Worm (Caenorhabditis elegans) whole organism, late embryonic: ENCODE measurements around the gene K12H6.8.
"Not testable (repeated sequence)": the region's sequence is repeated elsewhere in the genome, so short reads cannot be mapped to it uniquely, and the experiment has no call there.

ENCODE experiments used
- C08G9.2 ChIP-seq: sonication (generic microtip); optimal IDR thresholded peaks from 2 replicates; lab custom pipeline; 2016; ENCODE audit warnings: mild to moderate bottlenecking, missing genetic modification characterization, moderate library complexity, missing compliant biosample characterization
- C38D4.7 ChIP-seq: fragments of 200-800 bp; sonication (Bioruptor generic); optimal IDR thresholded peaks from 2 replicates; lab custom pipeline; 2018; ENCODE audit warnings: mild to moderate bottlenecking, missing genetic modification characterization, moderate library complexity, missing compliant biosample characterization
- F13H6.1 ChIP-seq: sonication (generic microtip); optimal IDR thresholded peaks from 2 replicates; lab custom pipeline; 2016; ENCODE audit warnings: missing genetic modification characterization, missing compliant biosample characterization
- Y22D7AL.16 ChIP-seq: sonication (generic microtip); optimal IDR thresholded peaks from 2 replicates; lab custom pipeline; 2016; ENCODE audit warnings: missing genetic modification characterization, missing compliant biosample characterization
- ama-1 ChIP-seq: fragments of 150-350 bp; optimal IDR thresholded peaks from 2 replicates; lab custom pipeline; 2014
- ceh-19 ChIP-seq: fragments of 200-800 bp; sonication (Bioruptor generic); optimal IDR thresholded peaks from 2 replicates; lab custom pipeline; 2018; ENCODE audit warnings: mild to moderate bottlenecking, missing genetic modification characterization, missing compliant biosample characterization
- ceh-22 ChIP-seq: sonication (generic microtip); optimal IDR thresholded peaks from 2 replicates; lab custom pipeline; 2017; ENCODE audit warnings: missing biosample characterization, missing genetic modification characterization
- ceh-30 ChIP-seq: fragments of 150-350 bp; optimal IDR thresholded peaks from 2 replicates; lab custom pipeline; 2014; ENCODE audit warnings: missing biosample characterization, missing genetic modification characterization
- ceh-45 ChIP-seq: fragments of 200-800 bp; sonication (Bioruptor generic); IDR thresholded peaks from 2 replicates; pipeline ENCODE4 v1.3.6; 2022; ENCODE audit warnings: missing genetic modification reagents, missing genetic modification characterization, missing compliant biosample characterization
- ceh-9 ChIP-seq: sonication (generic microtip); optimal IDR thresholded peaks from 2 replicates; lab custom pipeline; 2016; ENCODE audit warnings: mild to moderate bottlenecking, missing genetic modification characterization, inconsistent platforms, missing compliant biosample characterization
- elt-2 ChIP-seq: sonication (generic microtip); optimal IDR thresholded peaks from 2 replicates; lab custom pipeline; 2016; ENCODE audit warnings: missing genetic modification reagents, missing genetic modification characterization, missing compliant biosample characterization
- elt-4 ChIP-seq: sonication (generic microtip); optimal IDR thresholded peaks from 2 replicates; lab custom pipeline; 2016; ENCODE audit warnings: missing genetic modification characterization, missing compliant biosample characterization
- eyg-1 ChIP-seq: sonication (generic microtip); optimal IDR thresholded peaks from 2 replicates; lab custom pipeline; 2016; ENCODE audit warnings: missing genotype, missing genetic modification characterization, missing compliant biosample characterization
- fax-1 ChIP-seq: sonication (generic microtip); optimal IDR thresholded peaks from 2 replicates; lab custom pipeline; 2016; ENCODE audit warnings: missing genotype, missing genetic modification characterization, missing compliant biosample characterization
- fkh-10 ChIP-seq: fragments of 150-350 bp; optimal IDR thresholded peaks from 2 replicates; lab custom pipeline; 2014; ENCODE audit warnings: missing biosample characterization, missing genetic modification reagents, missing genetic modification characterization
- hlh-13 ChIP-seq: fragments of 200-800 bp; sonication (Bioruptor generic); optimal IDR thresholded peaks from 2 replicates; lab custom pipeline; 2018; ENCODE audit warnings: mild to moderate bottlenecking, missing genetic modification characterization, missing compliant biosample characterization
- hlh-15 ChIP-seq: sonication (generic microtip); optimal IDR thresholded peaks from 2 replicates; lab custom pipeline; 2016; ENCODE audit warnings: missing genetic modification characterization, missing compliant biosample characterization
- hlh-30 ChIP-seq: sonication (generic microtip); optimal IDR thresholded peaks from 2 replicates; lab custom pipeline; 2017; ENCODE audit warnings: antibody characterized with exemption, missing genetic modification characterization, missing compliant biosample characterization; ENCODE audit not compliant: insufficient read depth
- hlh-8 ChIP-seq: sonication (generic microtip); optimal IDR thresholded peaks from 2 replicates; lab custom pipeline; 2016; ENCODE audit warnings: missing genotype, missing genetic modification characterization, missing compliant biosample characterization
- lim-6 ChIP-seq: sonication (generic microtip); optimal IDR thresholded peaks from 2 replicates; lab custom pipeline; 2016; ENCODE audit warnings: missing genetic modification characterization, missing compliant biosample characterization
- lin-11 ChIP-seq: fragments of 200-800 bp; sonication (Bioruptor generic); optimal IDR thresholded peaks from 2 replicates; lab custom pipeline; 2018; ENCODE audit warnings: mild to moderate bottlenecking, missing genetic modification characterization, missing compliant biosample characterization
- mec-3 ChIP-seq: sonication (generic microtip); optimal IDR thresholded peaks from 2 replicates; lab custom pipeline; 2016; ENCODE audit warnings: borderline replicate concordance, missing genetic modification characterization, missing compliant biosample characterization
- nfya-1 ChIP-seq: sonication (generic microtip); optimal IDR thresholded peaks from 2 replicates; lab custom pipeline; 2017; ENCODE audit warnings: missing genetic modification characterization, mild to moderate bottlenecking, missing compliant biosample characterization, antibody characterized with exemption, moderate library complexity
- npax-4 ChIP-seq: sonication (generic microtip); optimal IDR thresholded peaks from 2 replicates; lab custom pipeline; 2016; ENCODE audit warnings: missing genetic modification characterization, missing compliant biosample characterization
- odd-2 ChIP-seq: sonication (generic microtip); optimal IDR thresholded peaks from 2 replicates; lab custom pipeline; 2017; ENCODE audit warnings: antibody characterized with exemption, mild to moderate bottlenecking, missing genetic modification characterization, missing compliant biosample characterization
- pax-1 ChIP-seq: fragments of 150-350 bp; optimal IDR thresholded peaks from 2 replicates; lab custom pipeline; 2014; ENCODE audit warnings: missing biosample characterization, missing genetic modification characterization
- pha-2 ChIP-seq: sonication (generic microtip); optimal IDR thresholded peaks from 2 replicates; lab custom pipeline; 2017; ENCODE audit warnings: mild to moderate bottlenecking, missing genetic modification characterization, missing compliant biosample characterization
- pqm-1 ChIP-seq: sonication (generic microtip); optimal IDR thresholded peaks from 2 replicates; lab custom pipeline; 2016; ENCODE audit warnings: missing genetic modification characterization, missing compliant biosample characterization
- pros-1 ChIP-seq: fragments of 150-350 bp; optimal IDR thresholded peaks from 2 replicates; lab custom pipeline; 2014; ENCODE audit warnings: missing biosample characterization, missing genetic modification reagents, missing genetic modification characterization
- ref-2 ChIP-seq: sonication (generic microtip); optimal IDR thresholded peaks from 2 replicates; lab custom pipeline; 2016; ENCODE audit warnings: missing genetic modification characterization, missing compliant biosample characterization
- rnt-1 ChIP-seq: sonication (generic microtip); optimal IDR thresholded peaks from 2 replicates; lab custom pipeline; 2016; ENCODE audit warnings: missing genetic modification characterization, missing compliant biosample characterization
- sdc-2 ChIP-seq: sonication (generic microtip); optimal IDR thresholded peaks from 2 replicates; lab custom pipeline; 2016; ENCODE audit warnings: missing genotype, missing genetic modification characterization, missing compliant biosample characterization
- sox-2 ChIP-seq: fragments of 200-800 bp; sonication (Bioruptor generic); IDR thresholded peaks from 2 replicates; pipeline ENCODE4 v1.3.6; 2022; ENCODE audit warnings: missing genetic modification reagents, missing genetic modification characterization, missing compliant biosample characterization
- syd-9 ChIP-seq: sonication (generic microtip); optimal IDR thresholded peaks from 2 replicates; lab custom pipeline; 2016; ENCODE audit warnings: mild to moderate bottlenecking, missing genetic modification characterization, moderate library complexity, missing compliant biosample characterization
- tbx-7 ChIP-seq: sonication (generic microtip); optimal IDR thresholded peaks from 2 replicates; lab custom pipeline; 2016; ENCODE audit warnings: missing genotype, missing genetic modification characterization, missing compliant biosample characterization
- unc-3 ChIP-seq, 2 experiments: fragments of 200-800 bp in 1 of 2; sonication (Bioruptor generic) in 1 of 2; sonication (generic microtip) in 1 of 2; conservative IDR thresholded peaks in 1 of 2; optimal IDR thresholded peaks in 1 of 2; 2 replicates each; pipeline versions ENCODE4 v1.3.6 to Lab custom; 2016 to 2022; ENCODE audit warnings: missing compliant biosample characterization in 2 of 2, missing genetic modification characterization in 2 of 2, missing genetic modification reagents in 1 of 2
- unc-55 ChIP-seq: sonication (generic microtip); optimal IDR thresholded peaks from 2 replicates; lab custom pipeline; 2017; ENCODE audit warnings: missing biosample characterization, missing genetic modification reagents, missing genetic modification characterization
- unc-86 ChIP-seq: sonication (generic microtip); optimal IDR thresholded peaks from 2 replicates; lab custom pipeline; 2016; ENCODE audit warnings: missing genetic modification characterization, missing compliant biosample characterization

The K12H6.8 gene

DNA sequence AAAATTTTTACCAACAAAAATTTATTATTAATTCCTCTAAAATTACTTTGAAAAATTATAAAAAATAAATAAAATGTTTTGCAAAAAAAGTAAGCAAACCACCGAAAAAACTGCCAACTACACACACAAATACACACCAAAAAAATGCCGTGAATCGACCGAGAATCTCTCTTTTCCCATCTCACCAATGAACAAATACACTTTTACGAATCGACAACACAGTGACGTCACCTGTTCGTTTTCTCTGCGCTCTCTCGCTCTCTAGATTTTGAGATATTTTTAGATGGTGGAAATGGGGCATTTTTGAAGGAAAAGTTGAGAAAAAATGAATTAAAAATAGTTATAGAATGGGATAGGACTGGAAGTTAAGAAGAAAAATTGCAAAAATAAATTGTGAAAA lies 4.4 kb downstream of the K12H6.8 start:
- TF ChIP-seq unc-3 (GFP tag; conservative IDR thresholded peaks at IDR 0.05; lab: Robert Waterston, UW), result no peak
- no peak for TF ChIP-seq unc-3 (tag; optimal IDR thresholded peaks at IDR 0.05; lab: Kevin White, UChicago)
- peak; percentile 14 for TF ChIP-seq unc-55 (GFP tag; lab: Kevin White, UChicago)

DNA sequence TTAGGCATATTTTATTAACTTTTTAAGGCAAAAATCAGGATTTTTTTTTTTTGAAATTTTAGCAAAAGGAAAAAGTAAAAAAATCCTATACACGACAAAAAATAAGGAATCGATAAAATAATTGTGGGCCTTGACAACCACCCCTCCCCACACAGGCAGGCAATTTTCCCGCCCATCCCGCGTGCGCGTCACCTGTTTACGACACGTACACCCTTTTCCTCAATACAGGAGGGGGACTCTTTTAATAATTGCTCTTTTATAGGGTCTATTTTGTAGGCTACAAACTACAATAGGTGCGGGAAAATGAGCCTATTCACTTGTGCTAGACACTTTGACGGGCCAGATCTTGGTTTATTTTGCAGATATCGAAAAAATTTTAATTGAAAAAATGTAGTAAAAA lies 4.8 kb downstream of the K12H6.8 start:
- TF ChIP-seq ceh-30 (tag; lab: Kevin White, UChicago) (peak; percentile 26), hlh-30 (peak; percentile 57), sox-2 (no peak), elt-4 (tag; lab: Kevin White, UChicago) (no peak), hlh-13 (no peak), eyg-1 (tag; lab: Kevin White, UChicago) (no peak)
- TF ChIP-seq, all 69 proteins: peak for 2

DNA sequence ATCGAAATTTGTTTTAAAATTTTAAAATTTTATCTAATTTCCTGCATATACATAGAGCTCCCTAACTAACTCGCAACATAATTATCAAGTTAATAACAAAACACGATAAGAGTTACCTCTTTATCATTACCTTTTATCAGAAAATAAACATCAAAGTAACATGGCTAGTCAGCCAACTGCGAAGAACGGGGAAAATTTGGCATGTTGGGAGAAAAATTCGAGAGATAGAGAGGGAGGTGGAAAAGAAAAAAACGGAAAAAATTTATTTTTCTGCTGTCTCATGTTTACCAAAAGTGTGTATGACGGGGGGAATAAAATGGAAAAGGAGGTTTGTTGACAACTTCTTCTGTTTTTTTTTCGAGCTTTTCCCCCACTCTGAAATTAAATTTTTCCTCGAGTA lies 6.4 kb downstream of the K12H6.8 start:
- TF ChIP-seq odd-2, result no peak
- peak; percentile 90 for TF ChIP-seq elt-2

DNA sequence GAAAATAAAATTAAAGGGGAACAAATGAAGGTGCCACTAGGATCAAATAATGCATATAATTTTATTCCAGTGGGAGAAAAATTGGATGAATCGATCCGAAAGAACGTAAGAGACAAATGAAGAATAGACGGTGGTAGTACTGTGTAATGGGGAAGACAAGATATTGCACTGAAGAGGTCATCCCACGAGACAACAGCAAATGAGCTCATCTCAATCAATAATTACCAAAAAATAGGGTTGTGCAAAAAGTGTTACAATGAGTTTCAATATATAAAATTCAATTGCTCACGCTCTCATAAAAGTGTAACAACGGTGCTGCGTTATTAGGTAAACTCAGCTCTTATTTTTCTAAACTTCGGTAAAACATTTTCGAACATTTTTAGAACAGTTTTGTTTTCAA lies 9.2 kb downstream of the K12H6.8 start, which contains the start of gene K12H6.7:
Gene K12H6.7 (minus strand): TSS at position 101 of the 400 bp plus-strand sequence.
- TF ChIP-seq npax-4 (tag; lab: Kevin White, UChicago) (no peak), hlh-15 (tag; lab: Kevin White, UChicago) (no peak), syd-9 (no peak), Y22D7AL.16 (no peak)

DNA sequence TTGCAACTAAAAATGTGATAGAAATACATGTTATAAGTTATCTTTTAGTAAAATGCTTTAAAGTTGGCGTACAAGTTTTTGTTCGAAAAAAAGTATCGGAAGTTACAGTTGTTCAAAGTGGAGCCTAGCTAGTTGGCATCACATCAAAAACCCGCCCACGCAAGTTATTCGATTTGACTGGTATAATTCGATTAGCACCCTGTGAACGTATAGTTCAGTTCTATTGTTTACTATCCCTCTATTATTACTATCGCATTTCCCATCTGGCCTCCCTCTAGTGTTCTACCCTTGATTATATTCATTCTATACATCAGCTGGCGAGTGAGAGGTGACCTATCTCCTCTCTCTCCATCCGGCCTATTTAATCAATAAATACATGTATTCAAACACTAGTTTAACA lies 11.3 kb downstream of the K12H6.8 start, which contains the start of gene Y110A2AL.4:
Gene Y110A2AL.4 (plus strand): TSS at position 301 of the 400 bp plus-strand sequence.
- not testable (repeated sequence) for TF ChIP-seq mec-3 (tag; lab: Kevin White, UChicago); pros-1 (tag; lab: Kevin White, UChicago); unc-55 (GFP tag; lab: Kevin White, UChicago)

DNA sequence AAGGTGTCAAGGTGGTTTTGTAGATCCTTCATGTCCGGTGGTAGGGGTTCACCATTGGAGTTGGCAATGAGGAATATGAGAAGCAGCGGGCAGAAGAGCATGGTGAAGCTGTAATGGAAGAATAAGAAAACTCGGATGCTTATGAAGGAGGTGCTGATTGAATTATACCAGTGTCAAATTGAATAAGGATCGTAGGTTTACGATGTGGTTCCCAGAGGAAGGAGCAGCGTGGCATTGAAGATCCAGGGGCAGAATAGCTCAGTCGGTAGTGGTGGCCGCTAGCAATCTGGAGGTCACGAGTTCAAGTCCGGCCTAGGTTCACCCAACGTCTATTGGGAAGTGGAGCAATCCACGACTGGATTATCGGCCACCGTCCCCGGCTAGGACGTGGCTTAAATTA lies 13.8 kb downstream of the K12H6.8 start, which contains the start of gene Y110A2AL.6:
Gene Y110A2AL.6 (minus strand): TSS at position 101 of the 400 bp plus-strand sequence.
- TF ChIP-seq ref-2 (no peak), npax-4 (tag; lab: Kevin White, UChicago) (no peak), fkh-10 (GFP tag; lab: Kevin White, UChicago) (no peak), fax-1 (no peak), rnt-1 (tag; lab: Kevin White, UChicago) (no peak), ceh-45 (GFP tag; lab: Robert Waterston, UW) (no peak), lim-6 (tag; lab: Kevin White, UChicago) (no peak), elt-4 (tag; lab: Kevin White, UChicago) (no peak), sdc-2 (no peak), hlh-8 (tag; lab: Kevin White, UChicago) (no peak), ama-1 (lab: Kevin White, UChicago) (no peak), odd-2 (no peak), pha-2 (tag; lab: Kevin White, UChicago) (no peak), C08G9.2 (no peak), ceh-22 (no peak), eyg-1 (tag; lab: Kevin White, UChicago) (no peak), pax-1 (tag; lab: Kevin White, UChicago) (no peak), C38D4.7 (GFP tag; lab: Kevin White, UChicago) (no peak)

DNA sequence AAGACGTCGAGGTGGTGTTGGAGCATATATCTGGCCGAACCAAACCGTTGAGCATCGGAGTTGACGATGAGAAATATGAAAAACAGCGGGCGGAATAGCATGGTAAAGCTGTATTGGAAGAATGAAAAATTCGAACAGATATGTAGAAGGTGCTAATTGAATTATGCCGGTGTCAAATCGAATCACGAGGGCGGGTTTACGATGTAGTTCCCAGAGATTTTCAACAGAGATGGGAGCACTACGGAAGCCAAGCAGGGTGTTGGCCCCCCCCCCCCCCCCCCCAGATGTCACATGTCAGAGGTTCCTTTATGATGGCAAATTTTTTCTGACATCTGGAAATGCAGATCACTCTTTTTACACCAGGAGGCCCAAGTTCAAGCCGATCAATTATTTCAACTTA lies 15.4 kb downstream of the K12H6.8 start, which contains the start of gene Y110A2AL.7:
Gene Y110A2AL.7 (minus strand): TSS at position 101 of the 400 bp plus-strand sequence.
- TF ChIP-seq lin-11 (tag; lab: Kevin White, UChicago), result no peak
- TF ChIP-seq Y22D7AL.16, result no peak
- no peak for TF ChIP-seq unc-86 (tag; lab: Kevin White, UChicago)
- TF ChIP-seq ceh-45 (GFP tag; lab: Robert Waterston, UW), result no peak
- TF ChIP-seq sdc-2, result no peak
- no peak for TF ChIP-seq ama-1 (lab: Kevin White, UChicago)
- no peak for TF ChIP-seq elt-2
- TF ChIP-seq eyg-1 (tag; lab: Kevin White, UChicago), result no peak
- TF ChIP-seq ref-2, result no peak
- no peak for TF ChIP-seq ceh-9 (tag; lab: Kevin White, UChicago)
- TF ChIP-seq tbx-7 (tag; lab: Kevin White, UChicago), result no peak
- TF ChIP-seq pqm-1 (tag; lab: Kevin White, UChicago), result no peak
- no peak for TF ChIP-seq ceh-19 (GFP tag; lab: Kevin White, UChicago)
- TF ChIP-seq lim-6 (tag; lab: Kevin White, UChicago), result no peak
- no peak for TF ChIP-seq F13H6.1 (tag; lab: Kevin White, UChicago)
- TF ChIP-seq nfya-1 (tag; lab: Kevin White, UChicago), result no peak
